Worm (Caenorhabditis elegans) whole organism, young adult: ENCODE results near the gene tag-281.

Experiments used
- K12H6.12 ChIP-seq: fragments of 200-800 bp; sonication (Bioruptor generic); optimal IDR thresholded peaks from 2 replicates; lab custom pipeline; 2018; ENCODE audit warnings: mild to moderate bottlenecking, missing genetic modification characterization, missing compliant biosample characterization
- T26A5.8 ChIP-seq: sonication (generic microtip); optimal IDR thresholded peaks from 2 replicates; lab custom pipeline; 2016; ENCODE audit warnings: missing genetic modification characterization, missing compliant biosample characterization
- ceh-91 ChIP-seq: fragments of 200-800 bp; sonication (Bioruptor generic); IDR thresholded peaks from 2 replicates; pipeline ENCODE4 v1.3.6; 2022; ENCODE audit warnings: missing genetic modification reagents, missing genetic modification characterization, missing compliant biosample characterization
- ets-4 ChIP-seq: fragments of 200-800 bp; sonication (Bioruptor generic); optimal IDR thresholded peaks from 2 replicates; lab custom pipeline; 2018; ENCODE audit warnings: mild to moderate bottlenecking, missing genetic modification characterization, missing compliant biosample characterization
- him-1 ChIP-seq: sonication (generic microtip); optimal IDR thresholded peaks from 2 replicates; lab custom pipeline; 2016; ENCODE audit warnings: missing genotype, missing genetic modification reagents, missing genetic modification characterization, missing compliant biosample characterization
- let-526 ChIP-seq: fragments of 200-800 bp; sonication (Bioruptor generic); IDR thresholded peaks from 2 replicates; pipeline ENCODE4 v1.3.6; 2022; ENCODE audit warnings: missing genetic modification reagents, missing genetic modification characterization, missing compliant biosample characterization
- nhr-90 ChIP-seq: sonication (generic microtip); optimal IDR thresholded peaks from 2 replicates; lab custom pipeline; 2016; ENCODE audit warnings: missing genotype, mild to moderate bottlenecking, missing genetic modification characterization, missing compliant biosample characterization
- pha-4 ChIP-seq: fragments of 150-350 bp; sonication (generic microtip); optimal IDR thresholded peaks from 2 replicates; lab custom pipeline; 2014; ENCODE audit warnings: missing biosample characterization, missing genetic modification reagents, missing genetic modification characterization
- unc-130 ChIP-seq: sonication (generic microtip); optimal IDR thresholded peaks from 2 replicates; lab custom pipeline; 2016; ENCODE audit warnings: missing genetic modification reagents, missing genetic modification characterization, missing compliant biosample characterization
- ztf-6 ChIP-seq: fragments of 200-800 bp; sonication (Bioruptor generic); IDR thresholded peaks from 2 replicates; pipeline ENCODE4 v1.3.6; 2022; ENCODE audit warnings: missing genetic modification reagents, missing genetic modification characterization, missing compliant biosample characterization

DNA sequence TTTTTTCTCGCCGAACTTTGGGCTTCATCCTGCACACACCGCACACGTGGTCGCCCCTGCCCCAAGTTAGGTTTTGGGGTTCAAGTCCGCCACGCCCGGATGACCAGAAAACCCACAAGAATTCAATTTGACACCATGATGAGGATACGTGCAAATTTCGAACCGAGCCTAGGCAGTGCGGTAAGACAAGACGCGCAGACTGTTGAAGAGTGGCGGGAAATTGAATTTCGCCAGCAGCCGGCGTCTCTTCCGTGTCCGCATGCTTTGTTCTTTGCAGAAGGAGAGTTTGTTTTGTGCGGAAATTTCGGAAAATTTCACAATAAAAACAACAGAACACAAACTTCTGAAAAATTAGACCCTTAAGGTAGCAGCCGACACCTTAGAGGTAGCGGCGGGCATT lies 40.4 kb downstream of the tag-281 start:
- TF ChIP-seq K12H6.12 (tag; lab: Kevin White, UChicago) (no peak), ets-4 (no peak), ztf-6 (no peak), pha-4 (tag; lab: Kevin White, UChicago) (no peak), unc-130 (GFP tag; lab: Kevin White, UChicago) (no peak), let-526 (GFP tag; lab: Robert Waterston, UW) (no peak), him-1 (tag; lab: Kevin White, UChicago) (no peak), nhr-90 (tag; lab: Kevin White, UChicago) (no peak), T26A5.8 (no peak), ceh-91 (GFP tag; lab: Robert Waterston, UW) (no peak)
